Fruit fly (Drosophila melanogaster) whole organism, embryonic: Measurements from ENCODE around the gene mask.

Experiments used
- ATbp ChIP-seq: fragments of 200-800 bp; sonication (Bioruptor generic); optimal IDR thresholded peaks from 2 replicates; lab custom pipeline; 2017; ENCODE audit warnings: missing biosample characterization, mild to moderate bottlenecking, missing genetic modification characterization, missing genetic modification reagents
- Adf1 ChIP-seq: fragments of 200-800 bp; sonication (Bioruptor generic); IDR thresholded peaks from 2 replicates; pipeline ENCODE4 v1.3.6; 2022; ENCODE audit warnings: missing biosample characterization, missing genetic modification characterization
- Antp ChIP-seq: fragments of 200-800 bp; sonication (Bioruptor generic); optimal IDR thresholded peaks from 3 replicates; lab custom pipeline; 2016; ENCODE audit warnings: missing biosample characterization, missing genetic modification characterization
- B-H2 ChIP-seq: fragments of 200-800 bp; sonication (Bioruptor generic); optimal IDR thresholded peaks from 2 replicates; lab custom pipeline; 2018; ENCODE audit warnings: missing biosample characterization, mild to moderate bottlenecking, missing genetic modification characterization
- CG10543 ChIP-seq: fragments of 200-800 bp; sonication (Bioruptor generic); optimal IDR thresholded peaks from 3 replicates; lab custom pipeline; 2017; ENCODE audit warnings: missing biosample characterization, mild to moderate bottlenecking, missing genetic modification characterization, moderate library complexity
- CG12391 ChIP-seq: fragments of 200-800 bp; sonication (Bioruptor generic); optimal IDR thresholded peaks from 3 replicates; lab custom pipeline; 2018; ENCODE audit warnings: missing biosample characterization, mild to moderate bottlenecking, missing genetic modification characterization, moderate library complexity
- CG12769 ChIP-seq: fragments of 200-800 bp; sonication (Bioruptor generic); optimal IDR thresholded peaks from 2 replicates; lab custom pipeline; 2019; ENCODE audit warnings: missing biosample characterization, mild to moderate bottlenecking, missing genetic modification characterization, moderate library complexity
- CG13296 ChIP-seq: fragments of 200-800 bp; sonication (Bioruptor generic); optimal IDR thresholded peaks from 3 replicates; lab custom pipeline; 2018; ENCODE audit warnings: missing biosample characterization, mild to moderate bottlenecking, missing genetic modification characterization
- CG15514 ChIP-seq: fragments of 200-800 bp; sonication (Bioruptor generic); optimal IDR thresholded peaks from 3 replicates; lab custom pipeline; 2017; ENCODE audit warnings: missing biosample characterization, missing genetic modification characterization, mild to moderate bottlenecking, moderate library complexity, missing genetic modification reagents
- CG1603 ChIP-seq: fragments of 200-800 bp; sonication (Bioruptor generic); optimal IDR thresholded peaks from 2 replicates; lab custom pipeline; 2019; ENCODE audit warnings: missing biosample characterization, mild to moderate bottlenecking, missing genetic modification characterization, moderate library complexity
- CG16815 ChIP-seq: fragments of 200-800 bp; sonication (Bioruptor generic); optimal IDR thresholded peaks from 3 replicates; lab custom pipeline; 2017; ENCODE audit warnings: missing biosample characterization, mild to moderate bottlenecking, missing genetic modification characterization
- CG2199 ChIP-seq: fragments of 200-800 bp; sonication (Bioruptor generic); IDR thresholded peaks from 3 replicates; pipeline ENCODE4 v1.3.6; 2022; ENCODE audit warnings: missing biosample characterization, missing genetic modification characterization
- CG2202 ChIP-seq: fragments of 200-800 bp; sonication (Bioruptor generic); optimal IDR thresholded peaks from 2 replicates; lab custom pipeline; 2018; ENCODE audit warnings: missing biosample characterization, mild to moderate bottlenecking, missing genetic modification characterization
- CG30020 ChIP-seq: fragments of 200-800 bp; optimal IDR thresholded peaks from 2 replicates; lab custom pipeline; 2019; ENCODE audit warnings: missing biosample characterization, mild to moderate bottlenecking, missing genetic modification characterization, moderate library complexity
- CG3163 ChIP-seq: fragments of 200-800 bp; sonication (Bioruptor generic); optimal IDR thresholded peaks from 3 replicates; lab custom pipeline; 2016; ENCODE audit warnings: missing biosample characterization, missing genetic modification characterization
- CrebB ChIP-seq: fragments of 200-800 bp; sonication (Bioruptor generic); optimal IDR thresholded peaks from 3 replicates; lab custom pipeline; 2018; ENCODE audit warnings: missing biosample characterization, mild to moderate bottlenecking, missing genetic modification characterization
- Deaf1 ChIP-seq: fragments of 200-800 bp; optimal IDR thresholded peaks from 3 replicates; lab custom pipeline; 2019; ENCODE audit warnings: missing biosample characterization, mild to moderate bottlenecking, missing genetic modification characterization, moderate library complexity
- Eip74EF ChIP-seq, 2 experiments: fragments of 200-800 bp in 1 of 2; fragments of >200 bp in 1 of 2; sonication (Bioruptor generic) in 1 of 2; optimal IDR thresholded peaks; 2 replicates each; lab custom pipeline; 2017 to 2019; ENCODE audit warnings: missing biosample characterization in 2 of 2, missing genetic modification characterization in 2 of 2, mild to moderate bottlenecking in 1 of 2, moderate library complexity in 1 of 2
- Fer2 ChIP-seq: fragments of 200-800 bp; sonication (Bioruptor generic); optimal IDR thresholded peaks from 2 replicates; lab custom pipeline; 2018; ENCODE audit warnings: missing biosample characterization, mild to moderate bottlenecking, missing genetic modification characterization, moderate library complexity
- Med ChIP-seq: fragments of 200-800 bp; sonication (Bioruptor generic); peaks from one replicate; lab custom pipeline; 2016; ENCODE audit warnings: missing biosample characterization, missing genetic modification characterization, mild to moderate bottlenecking, inconsistent platforms, moderate library complexity
- Ptx1 ChIP-seq: fragments of 200-800 bp; sonication (Bioruptor generic); IDR thresholded peaks from 2 replicates; pipeline ENCODE4 v1.3.6; 2022; ENCODE audit warnings: missing biosample characterization, missing genetic modification characterization
- Sin3A ChIP-seq: fragments of >200 bp; optimal IDR thresholded peaks from 2 replicates; lab custom pipeline; 2018
- Six4 ChIP-seq: fragments of 200-800 bp; sonication (Bioruptor generic); optimal IDR thresholded peaks from 2 replicates; lab custom pipeline; 2016; ENCODE audit warnings: missing biosample characterization, missing genetic modification characterization
- Trl ChIP-seq, 3 experiments: fragments of >200 bp in 2 of 3; fragments of 200-800 bp in 1 of 3; sonication (Bioruptor generic) in 1 of 3; optimal IDR thresholded peaks; 2 replicates in 1 of 3; 3 replicates in 2 of 3; lab custom pipeline; 2016 to 2017; ENCODE audit warnings: missing biosample characterization in 1 of 3, missing genetic modification characterization in 1 of 3
- ab ChIP-seq: fragments of 200-800 bp; sonication (Bioruptor generic); optimal IDR thresholded peaks from 2 replicates; lab custom pipeline; 2016; ENCODE audit warnings: missing biosample characterization, missing genetic modification characterization
- ac ChIP-seq: fragments of 200-800 bp; sonication (Bioruptor generic); optimal IDR thresholded peaks from 3 replicates; lab custom pipeline; 2017; ENCODE audit warnings: missing biosample characterization, mild to moderate bottlenecking, missing genetic modification characterization
- cg ChIP-seq: fragments of 200-800 bp; sonication (Bioruptor generic); optimal IDR thresholded peaks from 3 replicates; lab custom pipeline; 2019; ENCODE audit warnings: missing biosample characterization, mild to moderate bottlenecking, missing genetic modification characterization, moderate library complexity
- crp ChIP-seq, 2 experiments: fragments of 200-800 bp; sonication (Bioruptor generic); optimal IDR thresholded peaks; 2 replicates in 1 of 2; 3 replicates in 1 of 2; lab custom pipeline; 2017; ENCODE audit warnings: missing biosample characterization in 2 of 2, missing genetic modification characterization in 2 of 2, mild to moderate bottlenecking in 1 of 2, moderate library complexity in 1 of 2
- cwo ChIP-seq: fragments of 200-800 bp; sonication (Bioruptor generic); optimal IDR thresholded peaks from 3 replicates; lab custom pipeline; 2017; ENCODE audit warnings: missing biosample characterization, missing genetic modification characterization, mild to moderate bottlenecking, moderate library complexity, missing genetic modification reagents
- eve ChIP-seq, 2 experiments: fragments of >200 bp; optimal IDR thresholded peaks; 2 replicates each; lab custom pipeline; 2017; ENCODE audit warnings: missing biosample characterization in 2 of 2, missing genetic modification characterization in 2 of 2
- gcm ChIP-seq: fragments of 200-800 bp; sonication (Bioruptor generic); optimal IDR thresholded peaks from 2 replicates; lab custom pipeline; 2019; ENCODE audit warnings: missing biosample characterization, mild to moderate bottlenecking, missing genetic modification characterization, moderate library complexity
- gro ChIP-seq: fragments of 200-800 bp; sonication (Bioruptor generic); optimal IDR thresholded peaks from 2 replicates; lab custom pipeline; 2016; ENCODE audit warnings: missing biosample characterization, missing genetic modification characterization
- gsb ChIP-seq: fragments of 200-800 bp; sonication (Bioruptor generic); IDR thresholded peaks from 2 replicates; pipeline ENCODE4 v1.3.6; 2022; ENCODE audit warnings: missing biosample characterization, missing genetic modification characterization
- gsb-n ChIP-seq: fragments of 200-800 bp; sonication (Bioruptor generic); optimal IDR thresholded peaks from 3 replicates; lab custom pipeline; 2018; ENCODE audit warnings: missing biosample characterization, mild to moderate bottlenecking, missing genetic modification characterization
- hkb ChIP-seq, 2 experiments: fragments of 200-800 bp in 1 of 2; fragments of >200 bp in 1 of 2; sonication (Bioruptor generic) in 1 of 2; IDR thresholded peaks in 1 of 2; optimal IDR thresholded peaks in 1 of 2; 2 replicates each; pipeline versions ENCODE4 v1.3.6 to Lab custom; 2017 to 2022; ENCODE audit warnings: missing biosample characterization in 1 of 2, missing genetic modification characterization in 1 of 2
- kay ChIP-seq: fragments of 200-800 bp; sonication (Bioruptor generic); optimal IDR thresholded peaks from 2 replicates; lab custom pipeline; 2016; ENCODE audit warnings: missing biosample characterization, missing genetic modification characterization
- kni ChIP-seq: fragments of 200-800 bp; sonication (Bioruptor generic); optimal IDR thresholded peaks from 3 replicates; lab custom pipeline; 2017; ENCODE audit warnings: mild to moderate bottlenecking, missing biosample characterization, missing genetic modification reagents, missing genetic modification characterization
- lmd ChIP-seq: fragments of 200-800 bp; sonication (Bioruptor generic); IDR thresholded peaks from 2 replicates; pipeline ENCODE4 v1.3.6; 2022; ENCODE audit warnings: missing biosample characterization, missing genetic modification characterization
- mld ChIP-seq: fragments of 200-800 bp; sonication (Bioruptor generic); IDR thresholded peaks from 3 replicates; pipeline ENCODE4 v1.3.6; 2022; ENCODE audit warnings: missing biosample characterization, missing genetic modification characterization; ENCODE audit not compliant: partially characterized antibody
- pros ChIP-seq: fragments of 200-800 bp; sonication (Bioruptor generic); optimal IDR thresholded peaks from 3 replicates; lab custom pipeline; 2019; ENCODE audit warnings: missing biosample characterization, mild to moderate bottlenecking, missing genetic modification characterization, moderate library complexity
- ranshi ChIP-seq: fragments of 200-800 bp; sonication (Bioruptor generic); IDR thresholded peaks from 2 replicates; pipeline ENCODE4 v1.3.6; 2022; ENCODE audit warnings: missing biosample characterization, missing genetic modification characterization
- row ChIP-seq: fragments of 200-800 bp; sonication (Bioruptor generic); IDR thresholded peaks from 3 replicates; pipeline ENCODE4 v1.3.6; 2022; ENCODE audit warnings: missing biosample characterization, missing genetic modification characterization
- salm ChIP-seq: fragments of 200-800 bp; sonication (Bioruptor generic); optimal IDR thresholded peaks from 2 replicates; lab custom pipeline; 2018; ENCODE audit warnings: missing biosample characterization, mild to moderate bottlenecking, missing genetic modification characterization
- sim ChIP-seq: fragments of 200-800 bp; sonication (Bioruptor generic); IDR thresholded peaks from 2 replicates; pipeline ENCODE4 v1.3.6; 2022; ENCODE audit warnings: missing biosample characterization, missing genetic modification characterization
- sr ChIP-seq: fragments of 200-800 bp; sonication (Bioruptor generic); IDR thresholded peaks from 3 replicates; pipeline ENCODE4 v1.3.6; 2022; ENCODE audit warnings: missing biosample characterization, missing genetic modification characterization
- stwl ChIP-seq: fragments of 200-800 bp; sonication (Bioruptor generic); optimal IDR thresholded peaks from 3 replicates; lab custom pipeline; 2018; ENCODE audit warnings: missing biosample characterization, mild to moderate bottlenecking, missing genetic modification characterization, moderate library complexity
- unc-4 ChIP-seq: fragments of 200-800 bp; sonication (Bioruptor generic); IDR thresholded peaks from 2 replicates; pipeline ENCODE4 v1.3.6; 2022; ENCODE audit warnings: missing biosample characterization, missing genetic modification characterization; ENCODE audit not compliant: partially characterized antibody

The mask gene

dm6 chr3R:24218565-24218964 lies 11.8 kb upstream of the mask start, which contains the start of gene CG17786 (continued):
- TF ChIP-seq Med (peak; percentile 83), CG3163 (peak; percentile 48), gro (GFP tag; lab: Kevin White, UChicago) (peak; percentile 5), Adf1 (peak; percentile 54; the same call in 1 of the 2 replicates), CG13296 (GFP tag; lab: Kevin White, UChicago) (peak; percentile 3), Trl (optimal IDR thresholded peaks at IDR 0.05; lab: Kevin White, UChicago) (peak; percentile 79 to 81), Trl (GFP tag; optimal IDR thresholded peaks at IDR 0.05; lab: Kevin White, UChicago) (no peak), hkb (optimal IDR thresholded peaks at IDR 0.05; lab: Kevin White, UChicago) (no peak), hkb (GFP tag; IDR thresholded peaks at IDR 0.05; lab: Robert Waterston, UW) (peak; percentile 49), Six4 (no peak), gsb (GFP tag; lab: Robert Waterston, UW) (no peak), lmd (no peak), Deaf1 (tag; lab: Kevin White, UChicago) (peak; percentile 64), crp (GFP tag; optimal IDR thresholded peaks at IDR 0.05; lab: Kevin White, UChicago) (peak in 1 of 2 experiments; percentile 41), Antp (peak; percentile 13), CG12391 (tag; lab: Kevin White, UChicago) (peak; percentile 0), CG12769 (tag; lab: Kevin White, UChicago) (peak; percentile 56), cwo (GFP tag; lab: Kevin White, UChicago) (peak; percentile 2), sim (GFP tag; lab: Robert Waterston, UW) (no peak), pros (peak; percentile 25), CG1603 (tag; lab: Kevin White, UChicago) (no peak), CG10543 (GFP tag; lab: Kevin White, UChicago) (peak; percentile 35), CG15514 (peak; percentile 30), Eip74EF (GFP tag; optimal IDR thresholded peaks at IDR 0.05; lab: Kevin White, UChicago) (peak in 1 of 2 experiments; percentile 27), CrebB (peak; percentile 17), gcm (GFP tag; lab: Kevin White, UChicago) (no peak)

- TF ChIP-seq CG30020 (tag; lab: Kevin White, UChicago), result no peak
- TF ChIP-seq CG12769 (tag; lab: Kevin White, UChicago), result no peak
- TF ChIP-seq kay (GFP tag; lab: Kevin White, UChicago), result no peak
- TF ChIP-seq CG2202 (tag; lab: Kevin White, UChicago), result no peak
- TF ChIP-seq Trl (optimal IDR thresholded peaks at IDR 0.05; lab: Kevin White, UChicago), result peak in 1 of 2 experiments; percentile 28
- TF ChIP-seq Trl (GFP tag; optimal IDR thresholded peaks at IDR 0.05; lab: Kevin White, UChicago), result no peak
- TF ChIP-seq, all 482 proteins: peak for 1
Measured at dm6 chr3R:24219093-24219492, 11.3 kb upstream of the mask start.

dm6 chr3R:24220845-24221244 lies 9.5 kb upstream of the mask start, which contains the start of gene cav:
cav (plus strand) TSS chr3R:24221103.
- TF ChIP-seq CG30020 (tag; lab: Kevin White, UChicago), result no peak
- no peak for TF ChIP-seq salm (tag; lab: Kevin White, UChicago)
- no peak for TF ChIP-seq CG16815 (GFP tag; lab: Kevin White, UChicago)
- no peak for TF ChIP-seq B-H2 (GFP tag; lab: Kevin White, UChicago)
- TF ChIP-seq CG2199 (GFP tag; lab: Robert Waterston, UW), result 0 out of 3 replicates have a peak, but pooled peaks have one; percentile 20
- no peak for TF ChIP-seq Ptx1
- no peak for TF ChIP-seq ab (GFP tag; lab: Kevin White, UChicago)
- no peak for TF ChIP-seq kni
- no peak for TF ChIP-seq gsb-n (tag; lab: Kevin White, UChicago)
- TF ChIP-seq unc-4 (GFP tag; lab: Robert Waterston, UW), result no peak
- peak; percentile 45 for TF ChIP-seq cg (GFP tag; lab: Kevin White, UChicago)
- TF ChIP-seq sr (GFP tag; lab: Robert Waterston, UW), result 0 out of 3 replicates have a peak, but pooled peaks have one; percentile 38
- no peak for TF ChIP-seq ac (GFP tag; lab: Kevin White, UChicago)
- no peak for TF ChIP-seq mld (GFP tag; lab: Robert Waterston, UW)
- no peak for TF ChIP-seq stwl (tag; lab: Kevin White, UChicago)
- TF ChIP-seq ranshi, result no peak
- no peak for TF ChIP-seq row (GFP tag; lab: Robert Waterston, UW)
- peak; percentile 1 for TF ChIP-seq Sin3A (lab: Kevin White, UChicago)
- no peak for TF ChIP-seq eve (GFP tag; optimal IDR thresholded peaks at IDR 0.05; lab: Kevin White, UChicago)
- no peak for TF ChIP-seq Fer2
- no peak for TF ChIP-seq ATbp (GFP tag; lab: Kevin White, UChicago)
